Worm (Caenorhabditis elegans) whole organism, L4 larva: Measurements from ENCODE around the gene Y43C5A.4.
"Not testable (repeated sequence)": the region's sequence is repeated elsewhere in the genome, so short reads cannot be mapped to it uniquely, and the experiment has no call there.

Experiments used
- D1046.2 ChIP-seq: fragments of 200-800 bp; sonication (Bioruptor generic); IDR thresholded peaks from 2 replicates; pipeline ENCODE4 v1.3.6; 2022; ENCODE audit warnings: missing genetic modification characterization, missing compliant biosample characterization
- F26F4.8 ChIP-seq: fragments of 200-800 bp; sonication (Bioruptor generic); conservative IDR thresholded peaks from 2 replicates; pipeline ENCODE4 v1.3.6; 2022; ENCODE audit warnings: missing genetic modification characterization, missing compliant biosample characterization
- T20F7.1 ChIP-seq: fragments of 200-800 bp; sonication (Bioruptor generic); optimal IDR thresholded peaks from 2 replicates; lab custom pipeline; 2018; ENCODE audit warnings: mild to moderate bottlenecking, missing genetic modification characterization, missing compliant biosample characterization
- Y48G9A.11 ChIP-seq: fragments of 200-800 bp; sonication (Bioruptor generic); IDR thresholded peaks from 2 replicates; pipeline ENCODE4 v1.3.6; 2022; ENCODE audit warnings: missing genetic modification reagents, missing genetic modification characterization, missing compliant biosample characterization
- Y5F2A.4 ChIP-seq: fragments of 200-800 bp; sonication (Bioruptor generic); optimal IDR thresholded peaks from 2 replicates; lab custom pipeline; 2018; ENCODE audit warnings: mild to moderate bottlenecking, missing genetic modification characterization, missing compliant biosample characterization
- ZK546.5 ChIP-seq, 2 experiments: sonication (generic microtip); optimal IDR thresholded peaks; 2 replicates each; lab custom pipeline; 2017; ENCODE audit warnings: missing biosample characterization in 2 of 2, missing genetic modification characterization in 2 of 2
- aha-1 ChIP-seq: fragments of 150-350 bp; peaks from one replicate; lab custom pipeline; 2014; ENCODE audit warnings: missing biosample characterization, missing genetic modification characterization
- ama-1 ChIP-seq: fragments of 150-350 bp; optimal IDR thresholded peaks from 2 replicates; lab custom pipeline; 2014; ENCODE audit warnings: inconsistent platforms, mixed read lengths
- arid-1 ChIP-seq: fragments of 200-800 bp; sonication (Bioruptor generic); conservative IDR thresholded peaks from 2 replicates; pipeline ENCODE4 v1.3.6; 2022; ENCODE audit warnings: missing genetic modification reagents, missing genetic modification characterization, missing compliant biosample characterization
- ceh-32 ChIP-seq: sonication (generic microtip); optimal IDR thresholded peaks from 2 replicates; lab custom pipeline; 2016; ENCODE audit warnings: mild to moderate bottlenecking, missing genetic modification characterization, missing compliant biosample characterization; ENCODE audit not compliant: poor library complexity
- ceh-44 ChIP-seq: fragments of 200-800 bp; sonication (Bioruptor generic); IDR thresholded peaks from 2 replicates; pipeline ENCODE4 v1.3.6; 2022; ENCODE audit warnings: missing genetic modification reagents, missing genetic modification characterization, missing compliant biosample characterization
- ctbp-1 ChIP-seq: fragments of 200-800 bp; sonication (Bioruptor generic); IDR thresholded peaks from 2 replicates; pipeline ENCODE4 v1.3.6; 2022; ENCODE audit warnings: missing genetic modification reagents, missing genetic modification characterization, missing compliant biosample characterization
- daf-16 ChIP-seq, 3 experiments: sonication (generic microtip); optimal IDR thresholded peaks; 2 replicates each; lab custom pipeline; 2016 to 2017; ENCODE audit warnings: missing genetic modification characterization in 3 of 3, missing genetic modification reagents in 3 of 3, mild to moderate bottlenecking in 2 of 3, missing compliant biosample characterization in 2 of 3, missing biosample characterization in 1 of 3, moderate library complexity in 1 of 3
- dmd-8 ChIP-seq: fragments of 200-800 bp; sonication (Bioruptor generic); IDR thresholded peaks from 2 replicates; pipeline ENCODE4 v1.3.6; 2022; ENCODE audit warnings: missing genetic modification characterization, missing compliant biosample characterization
- dpl-1 ChIP-seq: fragments of 150-350 bp; optimal IDR thresholded peaks from 2 replicates; lab custom pipeline; 2014; ENCODE audit warnings: missing biosample characterization, missing genetic modification reagents, missing genetic modification characterization
- dve-1 ChIP-seq: sonication (generic microtip); optimal IDR thresholded peaks from 2 replicates; lab custom pipeline; 2017; ENCODE audit warnings: antibody characterized with exemption, mild to moderate bottlenecking, missing genetic modification characterization, missing compliant biosample characterization; ENCODE audit not compliant: insufficient read depth
- egl-43 ChIP-seq: fragments of 200-800 bp; sonication (Bioruptor generic); IDR thresholded peaks from 2 replicates; pipeline ENCODE4 v1.3.6; 2022; ENCODE audit warnings: missing genetic modification reagents, missing genetic modification characterization, missing compliant biosample characterization
- fos-1 ChIP-seq: fragments of 150-350 bp; optimal IDR thresholded peaks from 2 replicates; lab custom pipeline; 2014; ENCODE audit warnings: missing biosample characterization, missing genetic modification characterization
- hlh-30 ChIP-seq: sonication (generic microtip); optimal IDR thresholded peaks from 2 replicates; lab custom pipeline; 2017; ENCODE audit warnings: antibody characterized with exemption, mild to moderate bottlenecking, missing genetic modification characterization, missing compliant biosample characterization; ENCODE audit not compliant: insufficient read depth
- hmg-1.1 ChIP-seq: fragments of 200-800 bp; sonication (Bioruptor generic); IDR thresholded peaks from 2 replicates; pipeline ENCODE4 v1.3.6; 2022; ENCODE audit warnings: missing genetic modification reagents, missing genetic modification characterization, missing compliant biosample characterization
- lim-7 ChIP-seq: fragments of 200-800 bp; sonication (Bioruptor generic); IDR thresholded peaks from 2 replicates; pipeline ENCODE4 v1.3.6; 2022; ENCODE audit warnings: missing genetic modification characterization, missing compliant biosample characterization
- lin-29 ChIP-seq: fragments of 200-800 bp; sonication (Bioruptor generic); IDR thresholded peaks from 2 replicates; pipeline ENCODE4 v1.3.6; 2022; ENCODE audit warnings: missing genetic modification reagents, missing genetic modification characterization, missing compliant biosample characterization
- lin-38 ChIP-seq: fragments of 200-800 bp; sonication (Bioruptor generic); IDR thresholded peaks from 2 replicates; pipeline ENCODE4 v1.3.6; 2022; ENCODE audit warnings: missing genetic modification reagents, missing genetic modification characterization, missing compliant biosample characterization
- lir-3 ChIP-seq: sonication (generic microtip); optimal IDR thresholded peaks from 2 replicates; lab custom pipeline; 2016; ENCODE audit warnings: mild to moderate bottlenecking, missing genetic modification characterization, missing compliant biosample characterization
- madf-9 ChIP-seq: fragments of 200-800 bp; sonication (Bioruptor generic); conservative IDR thresholded peaks from 2 replicates; pipeline ENCODE4 v1.3.6; 2022; ENCODE audit warnings: missing genetic modification reagents, missing genetic modification characterization, missing compliant biosample characterization
- mdt-29 ChIP-seq: fragments of 200-800 bp; sonication (Bioruptor generic); IDR thresholded peaks from 2 replicates; pipeline ENCODE4 v1.3.6; 2022; ENCODE audit warnings: missing genetic modification reagents, missing genetic modification characterization, missing compliant biosample characterization
- mxl-2 ChIP-seq: fragments of 200-800 bp; sonication (Bioruptor generic); conservative IDR thresholded peaks from 2 replicates; pipeline ENCODE4 v1.3.6; 2022; ENCODE audit warnings: missing genetic modification reagents, missing genetic modification characterization, missing compliant biosample characterization
- mxl-3 ChIP-seq: fragments of 200-800 bp; sonication (Bioruptor generic); optimal IDR thresholded peaks from 2 replicates; lab custom pipeline; 2018; ENCODE audit warnings: mild to moderate bottlenecking, missing genetic modification characterization, missing compliant biosample characterization
- nhr-42 ChIP-seq: fragments of 200-800 bp; sonication (Bioruptor generic); IDR thresholded peaks from 2 replicates; pipeline ENCODE4 v1.3.6; 2022; ENCODE audit warnings: missing genetic modification characterization, missing compliant biosample characterization
- pha-4 ChIP-seq, 2 experiments: fragments of 150-350 bp in 1 of 2; fragments of 200-800 bp in 1 of 2; sonication (Bioruptor generic) in 1 of 2; IDR thresholded peaks in 1 of 2; optimal IDR thresholded peaks in 1 of 2; 2 replicates each; pipeline versions ENCODE4 v1.3.6 to Lab custom; 2014 to 2022; ENCODE audit warnings: missing genetic modification characterization in 2 of 2, missing genetic modification reagents in 2 of 2, missing biosample characterization in 1 of 2, missing compliant biosample characterization in 1 of 2
- php-3 ChIP-seq: fragments of 200-800 bp; sonication (Bioruptor generic); IDR thresholded peaks from 2 replicates; pipeline ENCODE4 v1.3.6; 2022; ENCODE audit warnings: missing genetic modification reagents, missing genetic modification characterization, missing compliant biosample characterization
- rbr-2 ChIP-seq: sonication (generic microtip); optimal IDR thresholded peaks from 2 replicates; lab custom pipeline; 2016; ENCODE audit warnings: missing genotype, missing genetic modification characterization, missing compliant biosample characterization
- set-16 ChIP-seq: fragments of 200-800 bp; sonication (Bioruptor generic); IDR thresholded peaks from 2 replicates; pipeline ENCODE4 v1.3.6; 2022; ENCODE audit warnings: missing genetic modification reagents, missing genetic modification characterization, missing compliant biosample characterization
- snpc-1.2 ChIP-seq: fragments of 200-800 bp; sonication (Bioruptor generic); IDR thresholded peaks from 2 replicates; pipeline ENCODE4 v1.3.6; 2022; ENCODE audit warnings: missing genetic modification reagents, missing genetic modification characterization, missing compliant biosample characterization
- spr-3 ChIP-seq: fragments of 200-800 bp; sonication (Bioruptor generic); optimal IDR thresholded peaks from 2 replicates; lab custom pipeline; 2018; ENCODE audit warnings: mild to moderate bottlenecking, missing genetic modification characterization, missing compliant biosample characterization
- unc-62 ChIP-seq, 3 experiments: fragments of 150-350 bp in 1 of 3; sonication (generic microtip); optimal IDR thresholded peaks in 2 of 3; peaks in 1 of 3; 1 replicate in 1 of 3; 2 replicates in 2 of 3; lab custom pipeline; 2014 to 2017; ENCODE audit warnings: missing biosample characterization in 3 of 3, missing genetic modification characterization in 3 of 3, missing genetic modification reagents in 3 of 3, missing genotype in 1 of 3
- vab-7 ChIP-seq: fragments of 200-800 bp; sonication (Bioruptor generic); IDR thresholded peaks from 2 replicates; pipeline ENCODE4 v1.3.6; 2022; ENCODE audit warnings: missing genetic modification reagents, missing genetic modification characterization, missing compliant biosample characterization
- zfp-2 ChIP-seq: sonication (generic microtip); optimal IDR thresholded peaks from 2 replicates; lab custom pipeline; 2016; ENCODE audit warnings: mild to moderate bottlenecking, missing genetic modification characterization, missing compliant biosample characterization
- zip-11 ChIP-seq: fragments of 200-800 bp; sonication (Bioruptor generic); IDR thresholded peaks from 2 replicates; pipeline ENCODE4 v1.3.6; 2022; ENCODE audit warnings: missing genetic modification characterization, missing compliant biosample characterization

The Y43C5A.4 gene

ce11 chrIV:10311115-10311514 is 33.3 kb downstream of the Y43C5A.4 start (continued):
- no peak for TF ChIP-seq spr-3 (GFP tag; lab: Kevin White, UChicago)

ce11 chrIV:10313565-10313964 is 35.7 kb downstream of the Y43C5A.4 start, which contains the start of gene acs-18:
Gene acs-18 (minus strand): TSS chrIV:10313665.
- TF ChIP-seq daf-16 (GFP tag; optimal IDR thresholded peaks at IDR 0.05; lab: Kevin White, UChicago) (no peak), daf-16 (tag; optimal IDR thresholded peaks at IDR 0.05; lab: Kevin White, UChicago) (no peak), lir-3 (tag; lab: Kevin White, UChicago) (no peak), T20F7.1 (GFP tag; lab: Kevin White, UChicago) (no peak), dpl-1 (no peak), nhr-42 (GFP tag; lab: Robert Waterston, UW) (no peak), zip-11 (no peak), zfp-2 (no peak), ceh-44 (GFP tag; lab: Robert Waterston, UW) (no peak), ama-1 (lab: Kevin White, UChicago) (no peak), spr-3 (GFP tag; lab: Kevin White, UChicago) (no peak), Y5F2A.4 (GFP tag; lab: Kevin White, UChicago) (no peak), fos-1 (tag; lab: Kevin White, UChicago) (no peak), dve-1 (tag; lab: Kevin White, UChicago) (no peak), hlh-30 (no peak), lin-38 (GFP tag; lab: Robert Waterston, UW) (no peak)

ce11 chrIV:10318199-10318598 is 40.4 kb downstream of the Y43C5A.4 start, which contains the start of gene R09E10.2:
Gene R09E10.2 (minus strand): TSS chrIV:10318299.
- TF ChIP-seq ceh-32 (tag; lab: Kevin White, UChicago) (no peak), Y5F2A.4 (GFP tag; lab: Kevin White, UChicago) (no peak), madf-9 (GFP tag; lab: Robert Waterston, UW) (no peak), ZK546.5 (tag; optimal IDR thresholded peaks at IDR 0.05; lab: Kevin White, UChicago) (no peak), unc-62 (GFP tag; optimal IDR thresholded peaks at IDR 0.05 in 1 of 2; lab: Kevin White, UChicago) (peak in 1 of 2 experiments; percentile 38), unc-62 (tag; optimal IDR thresholded peaks at IDR 0.05; lab: Kevin White, UChicago) (no peak), fos-1 (tag; lab: Kevin White, UChicago) (no peak), aha-1 (tag; lab: Kevin White, UChicago) (no peak), mxl-3 (GFP tag; lab: Kevin White, UChicago) (no peak), daf-16 (GFP tag; optimal IDR thresholded peaks at IDR 0.05; lab: Kevin White, UChicago) (no peak), daf-16 (tag; optimal IDR thresholded peaks at IDR 0.05; lab: Kevin White, UChicago) (no peak)

- not testable (repeated sequence) for TF ChIP-seq mxl-2 (GFP tag; lab: Robert Waterston, UW); fos-1 (tag; lab: Kevin White, UChicago); rbr-2 (tag; lab: Kevin White, UChicago)
Measured at ce11 chrIV:10322650-10323049, 44.8 kb downstream of the Y43C5A.4 start, which contains the start of gene R09E10.1. Gene R09E10.1 (minus strand): TSS chrIV:10322750.

- TF ChIP-seq dmd-8 (GFP tag; lab: Robert Waterston, UW) (peak; percentile 68; the same call in 1 of the 2 replicates), lin-29 (GFP tag; lab: Robert Waterston, UW) (0 out of 2 replicates have a peak, but pooled peaks have one; percentile 12), php-3 (peak; percentile 48; the same call in 1 of the 2 replicates), F26F4.8 (GFP tag; lab: Robert Waterston, UW) (peak; percentile 54; the same call in 1 of the 2 replicates), hmg-1.1 (0 out of 2 replicates have a peak, but pooled peaks have one; percentile 17), set-16 (GFP tag; lab: Robert Waterston, UW) (peak; percentile 56), snpc-1.2 (GFP tag; lab: Robert Waterston, UW) (peak; percentile 88), pha-4 (GFP tag; IDR thresholded peaks at IDR 0.05; lab: Robert Waterston, UW) (peak; percentile 54), lim-7 (GFP tag; lab: Robert Waterston, UW) (peak; percentile 61; the same call in 1 of the 2 replicates), ctbp-1 (GFP tag; lab: Robert Waterston, UW) (peak; percentile 50; the same call in 1 of the 2 replicates), Y48G9A.11 (GFP tag; lab: Robert Waterston, UW) (peak; percentile 50; the same call in 1 of the 2 replicates), vab-7 (GFP tag; lab: Robert Waterston, UW) (peak; percentile 61), D1046.2 (GFP tag; lab: Robert Waterston, UW) (0 out of 2 replicates have a peak, but pooled peaks have one; percentile 62), arid-1 (GFP tag; lab: Robert Waterston, UW) (0 out of 2 replicates have a peak, but pooled peaks have one; percentile 50), lin-38 (GFP tag; lab: Robert Waterston, UW) (peak; percentile 35; the same call in 1 of the 2 replicates), egl-43 (GFP tag; lab: Robert Waterston, UW) (peak; percentile 83), mdt-29 (GFP tag; lab: Robert Waterston, UW) (peak; percentile 54; the same call in 1 of the 2 replicates)
- not testable (repeated sequence) for TF ChIP-seq pha-4 (tag; optimal IDR thresholded peaks at IDR 0.05; lab: Kevin White, UChicago)
Measured at ce11 chrIV:10323368-10323767, 45.6 kb downstream of the Y43C5A.4 start.
